Fruit fly (Drosophila melanogaster) whole organism, pupa: ENCODE measurements around the gene CG8112.

ENCODE experiments used
- CG10348 ChIP-seq: fragments of 200-800 bp; sonication (Bioruptor generic); IDR thresholded peaks from 2 replicates; pipeline ENCODE4 v1.3.6; 2022; ENCODE audit warnings: missing biosample characterization, missing genetic modification characterization
- CG12605 ChIP-seq: fragments of 200-800 bp; sonication (Bioruptor generic); IDR thresholded peaks from 2 replicates; pipeline ENCODE4 v1.3.6; 2022; ENCODE audit warnings: missing biosample characterization, missing genetic modification characterization
- CG13204 ChIP-seq: fragments of 200-800 bp; sonication (Bioruptor generic); optimal IDR thresholded peaks from 2 replicates; lab custom pipeline; 2018; ENCODE audit warnings: missing biosample characterization, mild to moderate bottlenecking, missing genetic modification characterization, moderate library complexity
- CG14655 ChIP-seq: fragments of 200-800 bp; sonication (Bioruptor generic); optimal IDR thresholded peaks from 3 replicates; lab custom pipeline; 2017; ENCODE audit warnings: mild to moderate bottlenecking, missing biosample characterization, missing genetic modification reagents, missing genetic modification characterization
- CG15710 ChIP-seq: fragments of 200-800 bp; sonication (Bioruptor generic); optimal IDR thresholded peaks from 2 replicates; lab custom pipeline; 2018; ENCODE audit warnings: missing biosample characterization, mild to moderate bottlenecking, missing genetic modification characterization, moderate library complexity
- CG17806 ChIP-seq: fragments of 200-800 bp; sonication (Bioruptor generic); optimal IDR thresholded peaks from 2 replicates; lab custom pipeline; 2018; ENCODE audit warnings: missing biosample characterization, mild to moderate bottlenecking, missing genetic modification characterization, moderate library complexity
- CG32121 ChIP-seq: fragments of 200-800 bp; sonication (Bioruptor generic); IDR thresholded peaks from 2 replicates; pipeline ENCODE4 v1.3.6; 2022; ENCODE audit warnings: missing biosample characterization, missing genetic modification characterization
- CG34367 ChIP-seq: fragments of 200-800 bp; sonication (Bioruptor generic); optimal IDR thresholded peaks from 2 replicates; lab custom pipeline; 2018; ENCODE audit warnings: missing biosample characterization, mild to moderate bottlenecking, missing genetic modification characterization
- CG4496 ChIP-seq: fragments of 200-800 bp; sonication (Bioruptor generic); IDR thresholded peaks from 3 replicates; pipeline ENCODE4 v1.3.6; 2022; ENCODE audit warnings: missing biosample characterization, missing genetic modification characterization
- CG8159 ChIP-seq: fragments of 200-800 bp; sonication (Bioruptor generic); optimal IDR thresholded peaks from 3 replicates; lab custom pipeline; 2018; ENCODE audit warnings: missing biosample characterization, mild to moderate bottlenecking, missing genetic modification characterization, moderate library complexity
- CG8301 ChIP-seq: fragments of 200-800 bp; sonication (Bioruptor generic); optimal IDR thresholded peaks from 2 replicates; lab custom pipeline; 2018; ENCODE audit warnings: missing biosample characterization, mild to moderate bottlenecking, missing genetic modification characterization
- CG9948 ChIP-seq: fragments of 200-800 bp; sonication (Bioruptor generic); optimal IDR thresholded peaks from 2 replicates; lab custom pipeline; 2018; ENCODE audit warnings: missing biosample characterization, mild to moderate bottlenecking, missing genetic modification characterization, moderate library complexity
- D1 ChIP-seq: fragments of 200-800 bp; sonication (Bioruptor generic); optimal IDR thresholded peaks from 2 replicates; lab custom pipeline; 2018; ENCODE audit warnings: missing biosample characterization, mild to moderate bottlenecking, missing genetic modification characterization, moderate library complexity
- EcR ChIP-seq: fragments of 200-800 bp; sonication (Bioruptor generic); optimal IDR thresholded peaks from 3 replicates; lab custom pipeline; 2019; ENCODE audit warnings: missing biosample characterization, missing genetic modification characterization, mild to moderate bottlenecking, moderate library complexity, missing genetic modification reagents
- Ets98B ChIP-seq: fragments of 200-800 bp; sonication (Bioruptor generic); IDR thresholded peaks from 2 replicates; pipeline ENCODE4 v1.3.6; 2022; ENCODE audit warnings: missing biosample characterization, missing genetic modification characterization
- Pif1A ChIP-seq: fragments of 200-800 bp; sonication (Bioruptor generic); optimal IDR thresholded peaks from 3 replicates; lab custom pipeline; 2016; ENCODE audit warnings: missing biosample characterization, missing genetic modification characterization
- Pif1B ChIP-seq: fragments of 200-800 bp; sonication (Bioruptor generic); optimal IDR thresholded peaks from 3 replicates; lab custom pipeline; 2016; ENCODE audit warnings: missing biosample characterization, missing genetic modification characterization
- Snoo ChIP-seq: fragments of 200-800 bp; sonication (Bioruptor generic); optimal IDR thresholded peaks from 3 replicates; lab custom pipeline; 2017; ENCODE audit warnings: missing biosample characterization, mild to moderate bottlenecking, missing genetic modification characterization, inconsistent platforms
- fd96Ca ChIP-seq: fragments of 200-800 bp; sonication (Bioruptor generic); IDR thresholded peaks from 3 replicates; pipeline ENCODE4 v1.3.6; 2022; ENCODE audit warnings: missing biosample characterization, missing genetic modification characterization
- gl ChIP-seq: fragments of 200-800 bp; sonication (Bioruptor generic); optimal IDR thresholded peaks from 2 replicates; lab custom pipeline; 2018; ENCODE audit warnings: missing biosample characterization, mild to moderate bottlenecking, missing genetic modification characterization
- rn ChIP-seq: fragments of 200-800 bp; sonication (Bioruptor generic); IDR thresholded peaks from 2 replicates; pipeline ENCODE4 v1.3.6; 2022; ENCODE audit warnings: missing biosample characterization, missing genetic modification characterization

Gene CG8112

dm6 chr3R:8704669-8705068 lies 8.1 kb upstream of the CG8112 start:
- TF ChIP-seq Pif1B (GFP tag; lab: Kevin White, UChicago) (no peak), CG13204 (GFP tag; lab: Kevin White, UChicago) (no peak), CG34367 (no peak), D1 (tag; lab: Kevin White, UChicago) (no peak), CG14655 (GFP tag; lab: Kevin White, UChicago) (no peak), Pif1A (GFP tag; lab: Kevin White, UChicago) (no peak), rn (GFP tag; lab: Robert Waterston, UW) (no peak), CG10348 (GFP tag; lab: Robert Waterston, UW) (no peak), CG12605 (GFP tag; lab: Robert Waterston, UW) (no peak), CG32121 (GFP tag; lab: Robert Waterston, UW) (no peak), CG4496 (no peak), CG8159 (tag; lab: Kevin White, UChicago) (no peak), CG9948 (tag; lab: Kevin White, UChicago) (no peak), Snoo (tag; lab: Kevin White, UChicago) (no peak), CG15710 (tag; lab: Kevin White, UChicago) (no peak)

dm6 chr3R:8705323-8706097 lies 7.2 kb upstream of the CG8112 start:
- TF ChIP-seq CG17806 (tag; lab: Kevin White, UChicago) (no peak), CG9948 (tag; lab: Kevin White, UChicago) (no peak), fd96Ca (GFP tag; lab: Robert Waterston, UW) (no peak), CG10348 (GFP tag; lab: Robert Waterston, UW) (no peak), Pif1B (GFP tag; lab: Kevin White, UChicago) (peak; percentile 13), CG34367 (peak; percentile 36), CG13204 (GFP tag; lab: Kevin White, UChicago) (peak; percentile 30), CG8159 (tag; lab: Kevin White, UChicago) (peak; percentile 53), Pif1A (GFP tag; lab: Kevin White, UChicago) (peak; percentile 33), CG14655 (GFP tag; lab: Kevin White, UChicago) (peak; percentile 38), CG8301 (no peak), CG12605 (GFP tag; lab: Robert Waterston, UW) (peak; percentile 57; the same call in 1 of the 2 replicates), gl (tag; lab: Kevin White, UChicago) (peak; percentile 78)

- peak; percentile 12 for TF ChIP-seq CG8159 (tag; lab: Kevin White, UChicago)
- no peak for TF ChIP-seq Snoo (tag; lab: Kevin White, UChicago)
Measured at dm6 chr3R:8707166-8707565, 5.6 kb upstream of the CG8112 start.

dm6 chr3R:8711890-8712449 lies 763 bp upstream of the CG8112 start:
- TF ChIP-seq rn (GFP tag; lab: Robert Waterston, UW), result no peak
- no peak for TF ChIP-seq Pif1A (GFP tag; lab: Kevin White, UChicago)
- TF ChIP-seq fd96Ca (GFP tag; lab: Robert Waterston, UW), result peak; percentile 45; the same call in 1 of the 3 replicates
- TF ChIP-seq Snoo (tag; lab: Kevin White, UChicago), result no peak
- peak; percentile 28; the same call in 1 of the 3 replicates for TF ChIP-seq CG4496
- TF ChIP-seq CG13204 (GFP tag; lab: Kevin White, UChicago), result no peak
- no peak for TF ChIP-seq CG17806 (tag; lab: Kevin White, UChicago)
- TF ChIP-seq CG12605 (GFP tag; lab: Robert Waterston, UW), result no peak
- peak; percentile 50 for TF ChIP-seq CG32121 (GFP tag; lab: Robert Waterston, UW)
- no peak for TF ChIP-seq CG34367
- TF ChIP-seq CG8159 (tag; lab: Kevin White, UChicago), result peak; percentile 14
- TF ChIP-seq CG14655 (GFP tag; lab: Kevin White, UChicago), result peak; percentile 19
- TF ChIP-seq EcR (GFP tag; lab: Kevin White, UChicago), result peak; percentile 95
- TF ChIP-seq CG8301, result no peak
- TF ChIP-seq gl (tag; lab: Kevin White, UChicago), result no peak
- TF ChIP-seq D1 (tag; lab: Kevin White, UChicago), result no peak
- TF ChIP-seq Pif1B (GFP tag; lab: Kevin White, UChicago), result no peak
- TF ChIP-seq CG10348 (GFP tag; lab: Robert Waterston, UW), result no peak
- no peak for TF ChIP-seq CG15710 (tag; lab: Kevin White, UChicago)
- TF ChIP-seq CG9948 (tag; lab: Kevin White, UChicago), result no peak
- TF ChIP-seq Ets98B (GFP tag; lab: Robert Waterston, UW), result peak; percentile 59

- TF ChIP-seq CG9948 (tag; lab: Kevin White, UChicago) (no peak), CG12605 (GFP tag; lab: Robert Waterston, UW) (peak; percentile 55; the same call in 1 of the 2 replicates), gl (tag; lab: Kevin White, UChicago) (no peak), Snoo (tag; lab: Kevin White, UChicago) (no peak)
Measured at dm6 chr3R:8715371-8715770, 2.6 kb downstream of the CG8112 start.
